Worm (Caenorhabditis elegans) whole organism, mixed stage, embryonic: Measurements from ENCODE around the gene srt-23.

ENCODE experiments used
- bed-3 ChIP-seq: fragments of 200-800 bp; sonication (Bioruptor generic); optimal IDR thresholded peaks from 3 replicates; lab custom pipeline; 2018; ENCODE audit warnings: mild to moderate bottlenecking, missing genetic modification characterization, moderate library complexity, missing compliant biosample characterization
- blmp-1 ChIP-seq: fragments of 150-350 bp; optimal IDR thresholded peaks from 2 replicates; lab custom pipeline; 2014; ENCODE audit warnings: missing biosample characterization, missing genetic modification characterization
- ceh-39 ChIP-seq: fragments of 150-350 bp; optimal IDR thresholded peaks from 2 replicates; lab custom pipeline; 2014; ENCODE audit warnings: missing biosample characterization, missing genetic modification characterization
- ceh-43 ChIP-seq: fragments of 200-800 bp; sonication (Bioruptor generic); optimal IDR thresholded peaks from 2 replicates; lab custom pipeline; 2018; ENCODE audit warnings: mild to moderate bottlenecking, missing genetic modification characterization, moderate library complexity, missing compliant biosample characterization
- ces-1 ChIP-seq: fragments of 150-350 bp; optimal IDR thresholded peaks from 2 replicates; lab custom pipeline; 2014; ENCODE audit warnings: missing biosample characterization, missing genetic modification reagents, missing genetic modification characterization
- cnd-1 ChIP-seq: fragments of 200-800 bp; sonication (Bioruptor generic); optimal IDR thresholded peaks from 2 replicates; lab custom pipeline; 2018; ENCODE audit warnings: mild to moderate bottlenecking, missing genetic modification characterization, missing compliant biosample characterization
- drap-1 ChIP-seq: fragments of 200-800 bp; sonication (Bioruptor generic); optimal IDR thresholded peaks from 3 replicates; lab custom pipeline; 2018; ENCODE audit warnings: mild to moderate bottlenecking, missing genetic modification characterization, missing compliant biosample characterization
- elt-1 ChIP-seq: sonication (generic microtip); optimal IDR thresholded peaks from 2 replicates; lab custom pipeline; 2017; ENCODE audit warnings: missing genetic modification characterization, mild to moderate bottlenecking, missing compliant biosample characterization, antibody characterized with exemption, moderate library complexity, borderline replicate concordance; ENCODE audit not compliant: insufficient read depth
- elt-3 ChIP-seq: fragments of 150-350 bp; optimal IDR thresholded peaks from 2 replicates; lab custom pipeline; 2014; ENCODE audit warnings: missing biosample characterization, missing genetic modification characterization
- flh-1 ChIP-seq: fragments of 200-800 bp; sonication (Bioruptor generic); optimal IDR thresholded peaks from 2 replicates; lab custom pipeline; 2018; ENCODE audit warnings: mild to moderate bottlenecking, missing genetic modification characterization, moderate library complexity, missing compliant biosample characterization
- ham-2 ChIP-seq: fragments of 200-800 bp; sonication (Bioruptor generic); optimal IDR thresholded peaks from 2 replicates; lab custom pipeline; 2018; ENCODE audit warnings: mild to moderate bottlenecking, missing genetic modification characterization, missing compliant biosample characterization
- hlh-1 ChIP-seq: fragments of 150-350 bp; optimal IDR thresholded peaks from 2 replicates; lab custom pipeline; 2014; ENCODE audit warnings: missing biosample characterization, missing genetic modification reagents, missing genetic modification characterization
- lin-13 ChIP-seq: fragments of 150-350 bp; optimal IDR thresholded peaks from 2 replicates; lab custom pipeline; 2014; ENCODE audit warnings: missing biosample characterization, missing genetic modification characterization
- lin-32 ChIP-seq: fragments of 200-800 bp; sonication (Bioruptor generic); optimal IDR thresholded peaks from 2 replicates; lab custom pipeline; 2018; ENCODE audit warnings: mild to moderate bottlenecking, missing genetic modification characterization, missing compliant biosample characterization
- lsy-2 ChIP-seq: fragments of 150-350 bp; optimal IDR thresholded peaks from 2 replicates; lab custom pipeline; 2014; ENCODE audit warnings: missing biosample characterization, missing genetic modification characterization
- mab-5 ChIP-seq: fragments of 150-350 bp; optimal IDR thresholded peaks from 2 replicates; lab custom pipeline; 2014; ENCODE audit warnings: missing biosample characterization, missing genetic modification characterization
- mep-1 ChIP-seq: fragments of 150-350 bp; optimal IDR thresholded peaks from 2 replicates; lab custom pipeline; 2017; ENCODE audit warnings: missing biosample characterization, missing genetic modification reagents, missing genetic modification characterization, inconsistent platforms
- nhr-12 ChIP-seq: fragments of 150-350 bp; optimal IDR thresholded peaks from 2 replicates; lab custom pipeline; 2014; ENCODE audit warnings: missing biosample characterization, missing genetic modification characterization
- nhr-2 ChIP-seq: fragments of 150-350 bp; optimal IDR thresholded peaks from 2 replicates; lab custom pipeline; 2014; ENCODE audit warnings: missing biosample characterization, missing genetic modification characterization
- nhr-237 ChIP-seq: fragments of 150-350 bp; optimal IDR thresholded peaks from 2 replicates; lab custom pipeline; 2014; ENCODE audit warnings: missing biosample characterization, missing genetic modification characterization
- nhr-28 ChIP-seq: fragments of 150-350 bp; optimal IDR thresholded peaks from 2 replicates; lab custom pipeline; 2014; ENCODE audit warnings: missing biosample characterization, missing genetic modification characterization
- nhr-76 ChIP-seq: sonication (generic microtip); optimal IDR thresholded peaks from 2 replicates; lab custom pipeline; 2017; ENCODE audit warnings: missing biosample characterization, missing genetic modification characterization
- pha-4 ChIP-seq: fragments of 150-350 bp; optimal IDR thresholded peaks from 2 replicates; lab custom pipeline; 2018; ENCODE audit warnings: missing biosample characterization, missing genetic modification reagents, missing genetic modification characterization
- sem-2 ChIP-seq: fragments of 200-800 bp; sonication (Bioruptor generic); optimal IDR thresholded peaks from 2 replicates; lab custom pipeline; 2018; ENCODE audit warnings: mild to moderate bottlenecking, missing genetic modification characterization, missing compliant biosample characterization
- snpc-4 ChIP-seq: fragments of 150-350 bp; optimal IDR thresholded peaks from 2 replicates; lab custom pipeline; 2014; ENCODE audit warnings: missing biosample characterization, missing genetic modification characterization
- sptf-1 ChIP-seq: sonication (generic microtip); optimal IDR thresholded peaks from 2 replicates; lab custom pipeline; 2017; ENCODE audit warnings: mild to moderate bottlenecking, missing genetic modification characterization, moderate library complexity, missing compliant biosample characterization
- tbx-8 ChIP-seq: fragments of 200-800 bp; sonication (Bioruptor generic); optimal IDR thresholded peaks from 2 replicates; lab custom pipeline; 2018; ENCODE audit warnings: mild to moderate bottlenecking, missing genetic modification characterization, moderate library complexity, missing compliant biosample characterization
- unc-120 ChIP-seq: sonication (generic microtip); optimal IDR thresholded peaks from 2 replicates; lab custom pipeline; 2017; ENCODE audit warnings: missing genetic modification characterization, missing compliant biosample characterization; ENCODE audit not compliant: poor library complexity, severe bottlenecking
- unc-39 ChIP-seq: fragments of 150-350 bp; optimal IDR thresholded peaks from 2 replicates; lab custom pipeline; 2014; ENCODE audit warnings: missing biosample characterization, missing genetic modification characterization
- unc-62 ChIP-seq: fragments of 150-350 bp; optimal IDR thresholded peaks from 2 replicates; lab custom pipeline; 2014; ENCODE audit warnings: missing biosample characterization, missing genetic modification reagents, missing genetic modification characterization
- zip-8 ChIP-seq: fragments of 150-350 bp; optimal IDR thresholded peaks from 2 replicates; lab custom pipeline; 2014; ENCODE audit warnings: missing biosample characterization, missing genetic modification characterization
- ztf-11 ChIP-seq: fragments of 150-350 bp; optimal IDR thresholded peaks from 2 replicates; lab custom pipeline; 2014; ENCODE audit warnings: missing biosample characterization, missing genetic modification characterization

Gene srt-23

DNA sequence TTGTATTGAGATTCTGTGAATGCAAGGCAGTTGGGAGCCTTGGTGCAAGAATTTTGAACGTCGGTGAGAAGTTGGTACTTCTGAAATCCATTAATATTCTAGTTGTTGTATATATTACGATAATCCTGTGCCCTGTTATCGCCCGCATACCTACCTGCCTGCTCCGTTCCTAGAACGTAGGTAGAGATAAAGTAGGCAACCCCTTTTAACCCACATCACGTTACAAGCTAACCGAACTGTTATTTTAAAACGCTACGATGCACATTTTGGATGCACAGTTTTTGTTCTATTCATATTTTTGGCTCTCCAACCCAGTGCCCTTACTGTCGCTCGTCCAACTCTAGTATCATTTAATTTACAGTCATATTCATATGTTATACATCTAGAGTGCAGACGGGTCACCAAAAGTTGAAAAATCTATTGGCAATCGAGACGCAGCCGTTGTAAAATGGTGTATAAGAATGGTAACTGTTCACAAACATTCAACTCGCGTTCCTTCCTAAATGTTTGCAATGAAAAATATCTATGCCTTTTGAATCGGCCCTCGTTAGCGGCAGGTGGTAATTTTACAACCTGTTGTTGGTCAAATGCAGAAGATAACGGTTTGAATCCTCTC lies 2.1 kb upstream of the srt-23 start:
- TF ChIP-seq ceh-43 (GFP tag; lab: Kevin White, UChicago) (no peak), zip-8 (tag; lab: Kevin White, UChicago) (no peak), mep-1 (tag; lab: Kevin White, UChicago) (no peak), drap-1 (no peak), bed-3 (GFP tag; lab: Kevin White, UChicago) (no peak), ces-1 (no peak), flh-1 (no peak), nhr-237 (tag; lab: Kevin White, UChicago) (no peak), pha-4 (tag; lab: Kevin White, UChicago) (no peak), tbx-8 (GFP tag; lab: Kevin White, UChicago) (no peak)

DNA sequence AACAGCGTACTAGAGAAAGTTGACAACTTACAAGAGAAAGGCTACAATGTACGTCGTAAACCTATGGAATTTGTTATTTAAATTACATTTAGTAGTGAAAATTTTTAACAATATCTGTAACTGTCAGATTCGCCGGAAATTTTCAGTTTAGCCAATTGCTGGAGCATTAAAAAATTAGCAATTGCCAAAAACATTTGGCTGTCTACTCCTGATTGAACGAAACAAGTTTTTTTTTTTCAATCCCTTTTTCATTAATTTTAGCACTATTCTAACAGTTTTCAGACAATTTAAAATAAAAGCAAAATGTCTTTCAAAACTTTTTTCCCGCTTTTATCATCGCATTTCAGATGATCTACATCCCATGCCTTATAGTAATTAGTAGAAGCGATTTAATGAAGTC lies 435 bp downstream of the srt-23 start:
- TF ChIP-seq ceh-39 (tag; lab: Kevin White, UChicago) (no peak), lsy-2 (no peak), nhr-28 (tag; lab: Kevin White, UChicago) (no peak), ces-1 (no peak), unc-120 (no peak), lin-13 (tag; lab: Kevin White, UChicago) (no peak), elt-1 (no peak), nhr-12 (tag; lab: Kevin White, UChicago) (no peak), drap-1 (no peak), snpc-4 (tag; lab: Kevin White, UChicago) (no peak), bed-3 (GFP tag; lab: Kevin White, UChicago) (no peak), nhr-2 (no peak), unc-39 (tag; lab: Kevin White, UChicago) (no peak), ceh-43 (GFP tag; lab: Kevin White, UChicago) (no peak), mab-5 (no peak), hlh-1 (tag; lab: Kevin White, UChicago) (no peak), nhr-237 (tag; lab: Kevin White, UChicago) (no peak), ztf-11 (no peak), pha-4 (tag; lab: Kevin White, UChicago) (no peak), unc-62 (GFP tag; lab: Kevin White, UChicago) (no peak)

DNA sequence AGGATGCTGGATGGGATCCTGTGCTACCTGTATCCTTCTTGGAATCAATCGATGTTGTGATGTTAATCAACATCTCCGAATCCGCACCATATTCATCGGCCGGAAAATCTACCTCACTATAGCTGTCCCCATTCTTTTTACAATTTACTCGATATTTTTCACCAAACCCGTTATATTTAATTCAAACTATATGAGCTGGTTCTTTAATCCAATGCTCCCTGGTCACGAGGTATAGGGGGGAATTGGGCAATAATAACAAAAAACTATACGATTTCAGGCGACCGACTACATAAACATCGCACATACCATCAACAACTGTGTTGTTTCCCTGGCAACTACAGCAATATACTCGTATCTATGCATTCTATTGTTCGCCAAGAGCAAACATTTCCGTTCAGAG lies 1.0 kb downstream of the srt-23 start:
- TF ChIP-seq drap-1 (no peak), mab-5 (no peak), ceh-43 (GFP tag; lab: Kevin White, UChicago) (no peak), sptf-1 (tag; lab: Kevin White, UChicago) (no peak), unc-120 (no peak), snpc-4 (tag; lab: Kevin White, UChicago) (no peak), mep-1 (tag; lab: Kevin White, UChicago) (no peak), elt-3 (tag; lab: Kevin White, UChicago) (no peak), ztf-11 (no peak), sem-2 (GFP tag; lab: Kevin White, UChicago) (no peak), zip-8 (tag; lab: Kevin White, UChicago) (no peak), hlh-1 (tag; lab: Kevin White, UChicago) (no peak), ceh-39 (tag; lab: Kevin White, UChicago) (no peak), lin-32 (no peak), lsy-2 (no peak), cnd-1 (tag; lab: Kevin White, UChicago) (no peak)
- TF ChIP-seq, all 35 proteins: peak for 0

DNA sequence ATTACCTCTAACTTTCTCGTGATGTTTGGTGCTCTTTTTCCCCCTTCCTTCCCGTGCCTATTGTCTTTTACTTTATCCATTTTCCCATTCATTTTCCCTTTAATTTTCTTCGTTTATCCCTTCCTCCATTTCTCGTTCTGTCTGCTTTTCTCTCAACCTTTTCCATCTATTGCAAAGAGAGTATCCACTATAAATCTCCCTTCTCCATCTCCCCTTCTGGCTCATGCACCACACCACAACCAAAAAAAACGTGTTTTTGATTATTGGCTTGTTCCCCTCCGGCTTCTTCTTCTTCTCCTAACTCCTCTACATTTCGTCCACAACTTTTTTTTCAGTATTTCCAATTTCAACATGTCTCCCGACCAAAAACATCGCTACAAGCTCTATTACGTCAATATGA lies 3.7 kb downstream of the srt-23 start, which contains the start of gene gst-40:
gst-40 (plus strand) TSS at position 236 of the 400 bp plus-strand sequence.
- TF ChIP-seq sem-2 (GFP tag; lab: Kevin White, UChicago), result no peak
- no peak for TF ChIP-seq elt-1
- no peak for TF ChIP-seq blmp-1
- TF ChIP-seq flh-1, result no peak
- TF ChIP-seq mep-1 (tag; lab: Kevin White, UChicago), result no peak
- no peak for TF ChIP-seq nhr-237 (tag; lab: Kevin White, UChicago)
- no peak for TF ChIP-seq unc-39 (tag; lab: Kevin White, UChicago)
- no peak for TF ChIP-seq snpc-4 (tag; lab: Kevin White, UChicago)

DNA sequence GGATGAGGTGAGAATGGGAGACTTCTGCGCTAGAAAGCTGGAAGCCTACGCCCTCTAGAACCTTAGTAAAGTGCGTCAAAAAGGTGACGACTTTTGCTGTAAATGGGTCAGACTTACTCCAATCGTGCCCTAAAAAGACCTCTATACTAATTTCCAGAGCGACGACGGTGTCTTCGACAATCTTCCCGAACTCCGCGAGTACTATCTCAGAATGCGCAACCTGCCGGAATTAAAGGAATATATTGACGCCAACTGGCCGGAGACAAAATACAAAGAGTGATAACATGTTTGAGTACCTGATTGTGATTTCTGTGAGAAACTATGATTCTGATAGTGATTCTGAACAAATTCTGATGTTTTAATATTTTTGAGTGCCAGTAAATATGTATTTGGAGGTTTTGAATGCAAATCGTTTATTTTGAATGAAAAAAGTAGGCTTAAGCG lies 5.5 kb downstream of the srt-23 start:
- TF ChIP-seq bed-3 (GFP tag; lab: Kevin White, UChicago) (no peak), nhr-237 (tag; lab: Kevin White, UChicago) (no peak), unc-62 (GFP tag; lab: Kevin White, UChicago) (no peak), nhr-76 (no peak), zip-8 (tag; lab: Kevin White, UChicago) (no peak), cnd-1 (tag; lab: Kevin White, UChicago) (no peak), ham-2 (GFP tag; lab: Kevin White, UChicago) (no peak), mep-1 (tag; lab: Kevin White, UChicago) (no peak)
- TF ChIP-seq, all 35 proteins: peak for 0
